Fruit fly (Drosophila melanogaster) whole organism, pupa: ENCODE data around the gene dor.

ENCODE experiments used
- CG10348 ChIP-seq: fragments of 200-800 bp; sonication (Bioruptor generic); IDR thresholded peaks from 2 replicates; pipeline ENCODE4 v1.3.6; 2022; ENCODE audit warnings: missing biosample characterization, missing genetic modification characterization
- CG15710 ChIP-seq: fragments of 200-800 bp; sonication (Bioruptor generic); optimal IDR thresholded peaks from 2 replicates; lab custom pipeline; 2018; ENCODE audit warnings: missing biosample characterization, mild to moderate bottlenecking, missing genetic modification characterization, moderate library complexity
- CG34367 ChIP-seq: fragments of 200-800 bp; sonication (Bioruptor generic); optimal IDR thresholded peaks from 2 replicates; lab custom pipeline; 2018; ENCODE audit warnings: missing biosample characterization, mild to moderate bottlenecking, missing genetic modification characterization
- CG4496 ChIP-seq: fragments of 200-800 bp; sonication (Bioruptor generic); IDR thresholded peaks from 3 replicates; pipeline ENCODE4 v1.3.6; 2022; ENCODE audit warnings: missing biosample characterization, missing genetic modification characterization
- Ets98B ChIP-seq: fragments of 200-800 bp; sonication (Bioruptor generic); IDR thresholded peaks from 2 replicates; pipeline ENCODE4 v1.3.6; 2022; ENCODE audit warnings: missing biosample characterization, missing genetic modification characterization
- Pif1A ChIP-seq: fragments of 200-800 bp; sonication (Bioruptor generic); optimal IDR thresholded peaks from 3 replicates; lab custom pipeline; 2016; ENCODE audit warnings: missing biosample characterization, missing genetic modification characterization
- fd96Ca ChIP-seq: fragments of 200-800 bp; sonication (Bioruptor generic); IDR thresholded peaks from 3 replicates; pipeline ENCODE4 v1.3.6; 2022; ENCODE audit warnings: missing biosample characterization, missing genetic modification characterization

DNA sequence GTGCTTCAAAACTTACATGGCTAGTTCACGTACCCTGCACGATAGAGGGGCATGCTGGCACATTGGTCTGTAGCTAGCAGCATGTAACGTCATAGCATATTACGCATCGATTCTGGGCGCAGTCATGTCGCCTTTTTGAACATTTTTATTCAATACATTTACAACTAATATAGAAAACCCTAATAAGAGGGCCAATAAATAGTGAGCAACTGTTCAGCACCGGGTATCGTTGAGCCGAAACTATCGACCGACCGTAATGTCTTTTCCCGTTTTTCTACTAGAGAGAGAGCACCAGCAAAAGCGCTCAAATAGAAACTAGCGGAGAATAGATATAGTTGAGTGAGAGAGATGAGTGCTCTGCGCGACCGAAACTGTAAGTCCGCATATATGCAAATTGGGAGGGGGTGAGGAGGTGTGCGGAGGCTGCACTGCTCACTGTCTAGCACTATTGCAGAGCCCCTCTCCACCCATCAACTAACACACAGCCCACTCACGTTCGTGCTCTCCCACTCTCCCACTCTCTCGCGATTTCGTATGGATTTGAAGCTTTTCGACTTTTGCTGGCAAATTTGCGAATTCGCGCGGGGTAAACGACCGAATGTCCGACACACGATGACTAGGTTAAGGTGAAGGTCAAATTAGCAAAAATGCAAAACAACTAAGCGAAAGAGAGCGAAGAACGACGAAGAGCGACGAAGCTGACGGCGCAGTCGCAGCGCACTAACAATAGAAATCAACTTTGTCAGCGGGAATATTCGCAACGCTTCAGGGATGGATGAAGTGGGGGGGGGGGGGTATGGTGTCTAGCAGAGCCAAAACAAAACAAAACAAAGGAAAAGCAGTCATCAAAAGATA is 45.9 kb upstream of the dor start:
- peak; percentile 95 for TF ChIP-seq Ets98B (GFP tag; lab: Robert Waterston, UW)
- TF ChIP-seq Pif1A (GFP tag; lab: Kevin White, UChicago), result peak; percentile 80
- TF ChIP-seq fd96Ca (GFP tag; lab: Robert Waterston, UW), result peak; percentile 96
- TF ChIP-seq CG34367, result no peak
- TF ChIP-seq CG4496 (GFP tag; lab: Robert Waterston, UW), result peak; percentile 95
- TF ChIP-seq CG15710 (tag; lab: Kevin White, UChicago), result no peak
- TF ChIP-seq CG10348, result peak; percentile 84
